Worm (Caenorhabditis elegans): Measurements from ENCODE around the gene hlh-8.

ce11 chrX:8089266-8089909 is 26.9 kb upstream of the hlh-8 start:
- TF ChIP-seq T22C8.4 (GFP tag; IDR thresholded peaks at IDR 0.05) (no peak), ztf-29 (GFP tag; IDR thresholded peaks at IDR 0.05) (no peak)
